Worm (Caenorhabditis elegans) whole organism, L4 larva: ENCODE measurements around the gene try-12.

ENCODE experiments used
- Y75B8A.6 ChIP-seq: fragments of 200-800 bp; sonication (Bioruptor generic); IDR thresholded peaks from 2 replicates; pipeline ENCODE4 v1.3.6; 2022; ENCODE audit warnings: missing genetic modification reagents, missing genetic modification characterization, missing compliant biosample characterization
- ZK546.5 ChIP-seq, 2 experiments: sonication (generic microtip); optimal IDR thresholded peaks; 2 replicates each; lab custom pipeline; 2017; ENCODE audit warnings: missing biosample characterization in 2 of 2, missing genetic modification characterization in 2 of 2
- fkh-10 ChIP-seq: fragments of 150-350 bp; optimal IDR thresholded peaks from 2 replicates; lab custom pipeline; 2014; ENCODE audit warnings: missing biosample characterization, missing genetic modification reagents, missing genetic modification characterization
- jun-1 ChIP-seq: fragments of 150-350 bp; optimal IDR thresholded peaks from 2 replicates; lab custom pipeline; 2014; ENCODE audit warnings: missing biosample characterization, missing genetic modification reagents, missing genetic modification characterization
- lir-3 ChIP-seq: sonication (generic microtip); optimal IDR thresholded peaks from 2 replicates; lab custom pipeline; 2016; ENCODE audit warnings: mild to moderate bottlenecking, missing genetic modification characterization, missing compliant biosample characterization
- pha-4 ChIP-seq, 2 experiments: fragments of 150-350 bp in 1 of 2; fragments of 200-800 bp in 1 of 2; sonication (Bioruptor generic) in 1 of 2; IDR thresholded peaks in 1 of 2; optimal IDR thresholded peaks in 1 of 2; 2 replicates each; pipeline versions ENCODE4 v1.3.6 to Lab custom; 2014 to 2022; ENCODE audit warnings: missing genetic modification characterization in 2 of 2, missing genetic modification reagents in 2 of 2, missing biosample characterization in 1 of 2, missing compliant biosample characterization in 1 of 2
- zag-1 ChIP-seq: fragments of 150-350 bp; optimal IDR thresholded peaks from 2 replicates; lab custom pipeline; 2014; ENCODE audit warnings: missing biosample characterization, missing genetic modification characterization
- ztf-11 ChIP-seq: fragments of 150-350 bp; optimal IDR thresholded peaks from 2 replicates; lab custom pipeline; 2014; ENCODE audit warnings: missing biosample characterization, missing genetic modification characterization

DNA sequence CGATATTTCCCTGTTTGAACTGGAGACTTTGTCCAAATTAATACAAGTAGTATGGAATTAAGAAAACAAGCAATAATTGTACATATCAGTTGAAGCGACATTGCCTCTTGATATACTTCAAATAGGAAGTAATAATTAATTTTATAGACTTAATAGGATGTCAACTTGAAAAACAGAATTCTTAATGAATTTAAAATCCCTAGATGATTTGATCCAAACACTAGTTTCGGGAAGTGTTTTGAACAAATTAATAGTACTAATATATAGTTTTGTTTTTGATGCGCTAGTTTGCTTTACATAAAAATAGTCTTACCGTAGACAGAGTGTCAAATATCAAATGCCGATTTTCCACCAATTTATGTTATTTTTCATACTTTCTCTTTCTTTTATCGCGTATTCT lies 29.3 kb downstream of the try-12 start, which contains the start of gene str-190:
- TF ChIP-seq jun-1 (tag; lab: Kevin White, UChicago) (no peak), ZK546.5 (tag; optimal IDR thresholded peaks at IDR 0.05; lab: Kevin White, UChicago) (no peak), pha-4 (GFP tag; IDR thresholded peaks at IDR 0.05; lab: Robert Waterston, UW) (no peak), pha-4 (tag; optimal IDR thresholded peaks at IDR 0.05; lab: Kevin White, UChicago) (no peak), ztf-11 (tag; lab: Kevin White, UChicago) (no peak), lir-3 (tag; lab: Kevin White, UChicago) (no peak), Y75B8A.6 (GFP tag; lab: Robert Waterston, UW) (no peak), zag-1 (tag; lab: Kevin White, UChicago) (no peak), fkh-10 (GFP tag; lab: Kevin White, UChicago) (no peak)
